Worm (Caenorhabditis elegans) whole organism, L3 larva: ENCODE results near the gene tag-342.

Source experiments
- R02D3.7 ChIP-seq: fragments of 150-350 bp; optimal IDR thresholded peaks from 2 replicates; lab custom pipeline; 2014; ENCODE audit warnings: missing biosample characterization, missing genetic modification characterization
- ZK546.5 ChIP-seq: sonication (generic microtip); optimal IDR thresholded peaks from 2 replicates; lab custom pipeline; 2017; ENCODE audit warnings: missing biosample characterization, missing genetic modification characterization
- aly-2 ChIP-seq: fragments of 150-350 bp; optimal IDR thresholded peaks from 2 replicates; lab custom pipeline; 2014; ENCODE audit warnings: missing biosample characterization, missing genetic modification characterization
- ceh-16 ChIP-seq: sonication (generic microtip); optimal IDR thresholded peaks from 2 replicates; lab custom pipeline; 2017; ENCODE audit warnings: missing biosample characterization, missing genetic modification characterization
- ceh-28 ChIP-seq: fragments of 150-350 bp; optimal IDR thresholded peaks from 2 replicates; lab custom pipeline; 2014; ENCODE audit warnings: missing biosample characterization, missing genetic modification reagents, missing genetic modification characterization
- ceh-82 ChIP-seq: fragments of 150-350 bp; optimal IDR thresholded peaks from 2 replicates; lab custom pipeline; 2014; ENCODE audit warnings: missing biosample characterization, missing genetic modification characterization
- ceh-9 ChIP-seq: sonication (generic microtip); optimal IDR thresholded peaks from 2 replicates; lab custom pipeline; 2018; ENCODE audit warnings: missing biosample characterization, missing genetic modification characterization
- daf-12 ChIP-seq: fragments of 150-350 bp; optimal IDR thresholded peaks from 2 replicates; lab custom pipeline; 2014; ENCODE audit warnings: missing biosample characterization, missing genetic modification reagents, missing genetic modification characterization
- egl-27 ChIP-seq: sonication (generic microtip); optimal IDR thresholded peaks from 4 replicates; lab custom pipeline; 2017; ENCODE audit warnings: missing biosample characterization, missing genetic modification reagents, missing genetic modification characterization
- elt-2 ChIP-seq: sonication (generic microtip); optimal IDR thresholded peaks from 2 replicates; lab custom pipeline; 2016; ENCODE audit warnings: missing genetic modification reagents, mild to moderate bottlenecking, missing genetic modification characterization, missing compliant biosample characterization
- elt-3 ChIP-seq, 3 experiments: fragments of 150-350 bp in 1 of 3; sonication (generic microtip) in 2 of 3; optimal IDR thresholded peaks; 2 replicates in 2 of 3; 4 replicates in 1 of 3; lab custom pipeline; 2014 to 2017; ENCODE audit warnings: missing biosample characterization in 3 of 3, missing genetic modification characterization in 3 of 3
- eor-1 ChIP-seq, 2 experiments: fragments of 150-350 bp; optimal IDR thresholded peaks; 2 replicates each; lab custom pipeline; 2014 to 2018; ENCODE audit warnings: missing biosample characterization in 2 of 2, missing genetic modification characterization in 2 of 2
- fkh-2 ChIP-seq: fragments of 150-350 bp; optimal IDR thresholded peaks from 2 replicates; lab custom pipeline; 2014; ENCODE audit warnings: missing biosample characterization, missing genetic modification reagents, missing genetic modification characterization
- fos-1 ChIP-seq: fragments of 150-350 bp; optimal IDR thresholded peaks from 2 replicates; lab custom pipeline; 2014; ENCODE audit warnings: missing biosample characterization, missing genetic modification characterization
- jun-1 ChIP-seq: fragments of 150-350 bp; optimal IDR thresholded peaks from 2 replicates; lab custom pipeline; 2014; ENCODE audit warnings: missing biosample characterization, missing genetic modification reagents, missing genetic modification characterization
- lin-39 ChIP-seq: fragments of 150-350 bp; optimal IDR thresholded peaks from 2 replicates; lab custom pipeline; 2018; ENCODE audit warnings: missing biosample characterization, missing genetic modification reagents, missing genetic modification characterization
- mdl-1 ChIP-seq: fragments of 150-350 bp; optimal IDR thresholded peaks from 2 replicates; lab custom pipeline; 2014; ENCODE audit warnings: missing biosample characterization, missing genetic modification characterization
- mml-1 ChIP-seq: fragments of 150-350 bp; sonication (generic microtip); optimal IDR thresholded peaks from 3 replicates; lab custom pipeline; 2014; ENCODE audit warnings: missing biosample characterization, missing genetic modification characterization
- nfya-1 ChIP-seq: sonication (generic microtip); optimal IDR thresholded peaks from 2 replicates; lab custom pipeline; 2017; ENCODE audit warnings: missing genetic modification characterization, mild to moderate bottlenecking, missing compliant biosample characterization, antibody characterized with exemption, moderate library complexity; ENCODE audit not compliant: insufficient read depth
- nhr-23 ChIP-seq: fragments of 150-350 bp; optimal IDR thresholded peaks from 2 replicates; lab custom pipeline; 2014; ENCODE audit warnings: missing biosample characterization, missing genetic modification reagents, missing genetic modification characterization
- nhr-237 ChIP-seq: fragments of 150-350 bp; optimal IDR thresholded peaks from 2 replicates; lab custom pipeline; 2014; ENCODE audit warnings: missing biosample characterization, missing genetic modification characterization
- nhr-43 ChIP-seq: sonication (generic microtip); optimal IDR thresholded peaks from 2 replicates; lab custom pipeline; 2016; ENCODE audit warnings: mild to moderate bottlenecking, missing genetic modification characterization, missing compliant biosample characterization; ENCODE audit not compliant: poor library complexity, severe bottlenecking
- nhr-76 ChIP-seq: fragments of 150-350 bp; sonication (generic microtip); optimal IDR thresholded peaks from 5 replicates; lab custom pipeline; 2014; ENCODE audit warnings: missing biosample characterization, missing genetic modification characterization
- nhr-77 ChIP-seq: fragments of 150-350 bp; optimal IDR thresholded peaks from 2 replicates; lab custom pipeline; 2014; ENCODE audit warnings: missing biosample characterization, missing genetic modification characterization
- pha-4 ChIP-seq: fragments of 150-350 bp; optimal IDR thresholded peaks from 2 replicates; lab custom pipeline; 2014; ENCODE audit warnings: missing biosample characterization, missing genetic modification reagents, missing genetic modification characterization
- pqm-1 ChIP-seq: fragments of 150-350 bp; optimal IDR thresholded peaks from 2 replicates; lab custom pipeline; 2017; ENCODE audit warnings: missing biosample characterization, missing genetic modification characterization, inconsistent platforms
- sea-2 ChIP-seq: fragments of 150-350 bp; sonication (generic microtip); optimal IDR thresholded peaks from 4 replicates; lab custom pipeline; 2014; ENCODE audit warnings: missing biosample characterization, missing genetic modification reagents, missing genetic modification characterization
- skn-1 ChIP-seq: fragments of 150-350 bp; optimal IDR thresholded peaks from 2 replicates; lab custom pipeline; 2014; ENCODE audit warnings: missing biosample characterization, missing genetic modification characterization
- snpc-4 ChIP-seq: fragments of 150-350 bp; optimal IDR thresholded peaks from 2 replicates; lab custom pipeline; 2014; ENCODE audit warnings: missing biosample characterization, missing genetic modification characterization
- tbx-2 ChIP-seq: sonication (generic microtip); optimal IDR thresholded peaks from 2 replicates; lab custom pipeline; 2016; ENCODE audit warnings: mild to moderate bottlenecking, missing genetic modification characterization, missing compliant biosample characterization
- unc-62 ChIP-seq: fragments of 150-350 bp; sonication (generic microtip); optimal IDR thresholded peaks from 4 replicates; lab custom pipeline; 2014; ENCODE audit warnings: missing biosample characterization, missing genetic modification reagents, missing genetic modification characterization
- ztf-11 ChIP-seq: fragments of 150-350 bp; optimal IDR thresholded peaks from 2 replicates; lab custom pipeline; 2014; ENCODE audit warnings: missing biosample characterization, missing genetic modification characterization
- ztf-4 ChIP-seq: fragments of 150-350 bp; optimal IDR thresholded peaks from 2 replicates; lab custom pipeline; 2014; ENCODE audit warnings: missing biosample characterization, missing genetic modification characterization

tag-342 gene

DNA sequence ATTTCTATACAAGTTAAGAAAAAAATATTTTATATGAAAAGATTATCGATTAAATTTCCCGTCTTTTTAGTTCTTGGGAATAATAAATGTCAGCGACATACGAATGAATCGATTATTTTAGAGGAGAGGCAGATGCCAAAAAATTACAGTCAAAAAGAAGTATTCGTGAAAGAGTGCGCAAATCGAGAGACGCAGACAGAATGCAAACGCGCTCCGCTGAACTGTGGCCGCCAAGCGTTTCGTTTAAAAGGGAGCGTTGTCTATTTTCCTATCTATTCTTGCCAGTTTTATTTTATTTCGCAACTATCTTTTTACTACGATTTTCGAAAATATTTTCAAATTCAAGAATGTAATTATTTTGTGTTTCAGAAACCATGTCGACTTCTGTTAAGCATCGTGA, 862 bp upstream of the tag-342 start, which contains the start of gene baf-1 (continued):
- TF ChIP-seq daf-12 (no peak), aly-2 (no peak), eor-1 (tag; optimal IDR thresholded peaks at IDR 0.05; lab: Kevin White, UChicago) (no peak), nhr-23 (tag; lab: Kevin White, UChicago) (peak; percentile 68), egl-27 (tag; lab: Kevin White, UChicago) (no peak), lin-39 (tag; lab: Kevin White, UChicago) (peak; percentile 13), tbx-2 (tag; lab: Kevin White, UChicago) (no peak), R02D3.7 (tag; lab: Kevin White, UChicago) (peak; percentile 23), ceh-28 (peak; percentile 51), fos-1 (no peak), elt-3 (tag; optimal IDR thresholded peaks at IDR 0.05; lab: Kevin White, UChicago) (no peak), ceh-9 (tag; lab: Kevin White, UChicago) (no peak), ZK546.5 (tag; lab: Kevin White, UChicago) (no peak), nhr-43 (tag; lab: Kevin White, UChicago) (peak; percentile 49), nhr-77 (tag; lab: Kevin White, UChicago) (no peak), mdl-1 (tag; lab: Kevin White, UChicago) (no peak), snpc-4 (tag; lab: Kevin White, UChicago) (peak; percentile 51), unc-62 (GFP tag; lab: Kevin White, UChicago) (no peak), pha-4 (tag; lab: Kevin White, UChicago) (peak; percentile 84), ztf-4 (tag; lab: Kevin White, UChicago) (no peak), nhr-76 (no peak), ztf-11 (tag; lab: Kevin White, UChicago) (no peak), skn-1 (tag; lab: Kevin White, UChicago) (peak; percentile 30), sea-2 (GFP tag; lab: Kevin White, UChicago) (no peak), fkh-2 (tag; lab: Kevin White, UChicago) (no peak), pqm-1 (tag; lab: Kevin White, UChicago) (peak; percentile 16)

DNA sequence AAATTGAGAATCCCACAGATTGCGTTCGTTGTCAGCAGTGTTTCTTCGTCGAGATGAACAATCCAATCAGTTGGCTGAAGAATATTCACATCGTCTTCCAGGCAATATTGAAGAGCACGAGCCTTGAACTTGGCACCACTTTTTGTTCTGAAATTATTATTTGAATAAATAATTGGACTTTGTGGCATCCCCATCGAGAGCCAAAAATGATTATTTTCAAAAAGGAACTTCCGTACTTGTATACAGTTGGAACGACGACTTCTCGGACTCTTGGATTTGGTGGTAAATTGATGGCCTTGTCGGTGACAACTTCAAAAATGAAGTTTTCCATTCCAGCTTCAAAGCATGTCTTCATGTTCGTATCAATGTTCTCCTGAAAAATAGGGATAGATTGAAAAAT, 4.0 kb downstream of the tag-342 start:
- no peak for TF ChIP-seq lin-39 (tag; lab: Kevin White, UChicago)
- TF ChIP-seq ceh-16 (tag; lab: Kevin White, UChicago), result no peak
- TF ChIP-seq nhr-23 (tag; lab: Kevin White, UChicago), result no peak
- TF ChIP-seq mml-1, result no peak
- no peak for TF ChIP-seq unc-62 (GFP tag; lab: Kevin White, UChicago)
- no peak for TF ChIP-seq ceh-82 (tag; lab: Kevin White, UChicago)

DNA sequence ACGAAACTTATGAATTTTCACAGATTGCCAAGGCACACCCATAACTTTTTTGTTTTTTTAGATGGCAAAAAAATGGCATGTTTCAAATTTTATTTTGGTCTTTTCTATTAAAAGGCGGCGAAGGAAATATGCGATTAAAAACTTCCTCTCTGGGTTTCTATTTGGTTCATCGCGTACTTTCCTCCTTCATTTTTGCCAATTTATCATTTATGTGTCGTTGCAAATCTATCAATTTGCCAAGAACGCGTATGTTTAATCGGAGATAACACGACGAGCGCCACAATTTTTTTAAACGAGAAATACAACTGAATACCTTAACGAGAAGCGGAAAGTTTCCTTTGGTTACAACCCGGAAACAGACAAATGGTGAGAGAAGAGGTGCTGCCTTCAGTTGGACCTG, 4.5 kb downstream of the tag-342 start:
- no peak for TF ChIP-seq nhr-77 (tag; lab: Kevin White, UChicago)
- TF ChIP-seq elt-2 (tag; lab: Kevin White, UChicago), result peak; percentile 44
- TF ChIP-seq lin-39 (tag; lab: Kevin White, UChicago), result no peak
- TF ChIP-seq, all 47 proteins: peak for 1

DNA sequence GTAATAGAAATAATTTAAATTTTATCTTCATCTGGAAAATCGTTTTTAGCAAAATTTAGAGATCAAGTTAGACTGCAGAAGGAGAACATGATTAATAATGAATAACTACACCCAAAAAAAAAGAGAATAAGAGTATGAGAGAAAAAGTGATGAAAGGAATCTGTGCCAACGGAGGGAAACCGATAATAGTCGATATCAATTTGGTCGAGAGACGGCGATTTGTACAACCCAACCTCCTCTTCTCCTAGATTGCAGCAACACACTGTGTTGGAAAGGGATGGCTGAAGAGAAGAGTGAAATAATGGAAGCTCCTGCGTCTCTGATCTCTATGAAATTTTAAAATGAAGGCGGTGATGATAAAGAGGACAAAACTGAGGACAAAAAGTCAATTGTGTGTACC, 6.5 kb downstream of the tag-342 start:
- TF ChIP-seq nhr-237 (tag; lab: Kevin White, UChicago) (no peak), skn-1 (tag; lab: Kevin White, UChicago) (no peak), jun-1 (tag; lab: Kevin White, UChicago) (peak; percentile 85), pqm-1 (tag; lab: Kevin White, UChicago) (peak; percentile 20), pha-4 (tag; lab: Kevin White, UChicago) (no peak), elt-2 (tag; lab: Kevin White, UChicago) (peak; percentile 77), snpc-4 (tag; lab: Kevin White, UChicago) (no peak), mdl-1 (tag; lab: Kevin White, UChicago) (no peak), nfya-1 (tag; lab: Kevin White, UChicago) (no peak), nhr-43 (tag; lab: Kevin White, UChicago) (no peak)

DNA sequence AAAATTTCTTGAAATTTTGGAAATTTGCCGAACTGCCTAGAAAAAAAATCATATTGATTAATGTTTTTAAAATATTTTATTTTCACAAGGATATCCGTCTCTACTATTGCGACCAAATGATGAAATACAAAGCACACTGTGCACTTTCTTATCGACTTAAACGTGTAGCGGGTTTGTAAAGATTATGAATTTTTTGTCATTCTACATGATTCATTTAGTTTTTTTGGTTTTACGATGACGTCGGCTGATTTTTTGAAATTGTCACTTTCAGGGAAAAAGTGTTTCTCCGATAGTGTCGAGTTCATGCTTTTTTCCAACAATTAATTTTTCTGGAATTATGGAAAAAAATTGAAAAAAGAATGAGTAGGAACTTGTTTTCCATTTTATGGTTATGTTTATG, 8.6 kb downstream of the tag-342 start:
- TF ChIP-seq elt-2 (tag; lab: Kevin White, UChicago) (peak; percentile 18), mdl-1 (tag; lab: Kevin White, UChicago) (no peak), pqm-1 (tag; lab: Kevin White, UChicago) (peak; percentile 17)
